Worm (Caenorhabditis elegans) whole organism, L4 larva: ENCODE results near the gene fbxb-106.
A peak's percentile ranks its signal among the peaks of the same experiment; 100 is the strongest.

Experiments
- F37D6.2 ChIP-seq: sonication (generic microtip); optimal IDR thresholded peaks from 2 replicates; lab custom pipeline; 2016; ENCODE audit warnings: mild to moderate bottlenecking, missing genetic modification characterization, missing compliant biosample characterization
- F44E2.7 ChIP-seq: fragments of 200-800 bp; sonication (Bioruptor generic); IDR thresholded peaks from 2 replicates; pipeline ENCODE4 v2.1.2; 2022; ENCODE audit warnings: missing genetic modification characterization, missing compliant biosample characterization
- F49E8.2 ChIP-seq: sonication (generic microtip); optimal IDR thresholded peaks from 2 replicates; lab custom pipeline; 2016; ENCODE audit warnings: missing compliant biosample characterization, mild to moderate bottlenecking, missing genetic modification characterization, borderline replicate concordance
- R02D3.7 ChIP-seq: fragments of 150-350 bp; sonication (generic microtip); optimal IDR thresholded peaks from 3 replicates; lab custom pipeline; 2014; ENCODE audit warnings: missing biosample characterization, missing genetic modification characterization
- Y48G9A.11 ChIP-seq: fragments of 200-800 bp; sonication (Bioruptor generic); IDR thresholded peaks from 2 replicates; pipeline ENCODE4 v1.3.6; 2022; ENCODE audit warnings: missing genetic modification reagents, missing genetic modification characterization, missing compliant biosample characterization
- ZK337.2 ChIP-seq: fragments of 200-800 bp; sonication (Bioruptor generic); IDR thresholded peaks from 2 replicates; pipeline ENCODE4 v1.3.6; 2022; ENCODE audit warnings: missing genetic modification reagents, missing genetic modification characterization, missing compliant biosample characterization
- aly-2 ChIP-seq: sonication (generic microtip); optimal IDR thresholded peaks from 2 replicates; lab custom pipeline; 2018; ENCODE audit warnings: missing biosample characterization, missing genetic modification characterization
- ama-1 ChIP-seq: fragments of 150-350 bp; optimal IDR thresholded peaks from 2 replicates; lab custom pipeline; 2014; ENCODE audit warnings: inconsistent platforms, mixed read lengths
- ceh-62 ChIP-seq: sonication (generic microtip); optimal IDR thresholded peaks from 2 replicates; lab custom pipeline; 2017; ENCODE audit warnings: missing biosample characterization, missing genetic modification characterization
- cey-2 ChIP-seq: sonication (generic microtip); optimal IDR thresholded peaks from 3 replicates; lab custom pipeline; 2017; ENCODE audit warnings: missing genetic modification characterization, mild to moderate bottlenecking, missing compliant biosample characterization, antibody characterized with exemption, borderline replicate concordance; ENCODE audit not compliant: insufficient read depth
- ctbp-1 ChIP-seq: fragments of 200-800 bp; sonication (Bioruptor generic); IDR thresholded peaks from 2 replicates; pipeline ENCODE4 v1.3.6; 2022; ENCODE audit warnings: missing genetic modification reagents, missing genetic modification characterization, missing compliant biosample characterization
- daf-12 ChIP-seq: fragments of 150-350 bp; optimal IDR thresholded peaks from 2 replicates; lab custom pipeline; 2014; ENCODE audit warnings: missing biosample characterization, missing genetic modification reagents, missing genetic modification characterization
- daf-8 ChIP-seq: fragments of 200-800 bp; sonication (Bioruptor generic); IDR thresholded peaks from 2 replicates; pipeline ENCODE4 v1.3.6; 2022; ENCODE audit warnings: missing genetic modification characterization, missing compliant biosample characterization
- dmd-6 ChIP-seq: fragments of 200-800 bp; sonication (Bioruptor generic); IDR thresholded peaks from 2 replicates; pipeline ENCODE4 v1.3.6; 2022; ENCODE audit warnings: missing genetic modification reagents, missing genetic modification characterization, missing compliant biosample characterization
- dpl-1 ChIP-seq: fragments of 150-350 bp; optimal IDR thresholded peaks from 2 replicates; lab custom pipeline; 2014; ENCODE audit warnings: missing biosample characterization, missing genetic modification reagents, missing genetic modification characterization
- dve-1 ChIP-seq: sonication (generic microtip); optimal IDR thresholded peaks from 2 replicates; lab custom pipeline; 2017; ENCODE audit warnings: antibody characterized with exemption, mild to moderate bottlenecking, missing genetic modification characterization, missing compliant biosample characterization; ENCODE audit not compliant: insufficient read depth
- egl-27 ChIP-seq: sonication (generic microtip); optimal IDR thresholded peaks from 3 replicates; lab custom pipeline; 2017; ENCODE audit warnings: missing biosample characterization, missing genetic modification reagents, missing genetic modification characterization
- egl-43 ChIP-seq: fragments of 200-800 bp; sonication (Bioruptor generic); IDR thresholded peaks from 2 replicates; pipeline ENCODE4 v1.3.6; 2022; ENCODE audit warnings: missing genetic modification reagents, missing genetic modification characterization, missing compliant biosample characterization
- fkh-10 ChIP-seq: fragments of 150-350 bp; optimal IDR thresholded peaks from 2 replicates; lab custom pipeline; 2014; ENCODE audit warnings: missing biosample characterization, missing genetic modification reagents, missing genetic modification characterization
- hif-1 ChIP-seq, 2 experiments: sonication (generic microtip); optimal IDR thresholded peaks; 2 replicates each; lab custom pipeline; 2016 to 2017; ENCODE audit warnings: missing compliant biosample characterization in 2 of 2, missing genetic modification characterization in 2 of 2, missing genetic modification reagents in 2 of 2, missing genotype in 2 of 2, mild to moderate bottlenecking in 1 of 2
- hlh-11 ChIP-seq: fragments of 200-800 bp; sonication (Bioruptor generic); optimal IDR thresholded peaks from 2 replicates; lab custom pipeline; 2018; ENCODE audit warnings: mild to moderate bottlenecking, missing genetic modification characterization, missing compliant biosample characterization
- hlh-30 ChIP-seq: sonication (generic microtip); optimal IDR thresholded peaks from 2 replicates; lab custom pipeline; 2017; ENCODE audit warnings: antibody characterized with exemption, mild to moderate bottlenecking, missing genetic modification characterization, missing compliant biosample characterization; ENCODE audit not compliant: insufficient read depth
- jun-1 ChIP-seq: fragments of 150-350 bp; optimal IDR thresholded peaks from 2 replicates; lab custom pipeline; 2014; ENCODE audit warnings: missing biosample characterization, missing genetic modification reagents, missing genetic modification characterization
- lin-1 ChIP-seq: fragments of 200-800 bp; sonication (Bioruptor generic); IDR thresholded peaks from 2 replicates; pipeline ENCODE4 v1.3.6; 2022; ENCODE audit warnings: missing genetic modification reagents, missing genetic modification characterization, missing compliant biosample characterization
- lin-38 ChIP-seq: fragments of 200-800 bp; sonication (Bioruptor generic); IDR thresholded peaks from 2 replicates; pipeline ENCODE4 v1.3.6; 2022; ENCODE audit warnings: missing genetic modification reagents, missing genetic modification characterization, missing compliant biosample characterization
- lin-39 ChIP-seq: fragments of 150-350 bp; optimal IDR thresholded peaks from 2 replicates; lab custom pipeline; 2014; ENCODE audit warnings: missing biosample characterization, missing genetic modification reagents, missing genetic modification characterization
- lir-3 ChIP-seq: sonication (generic microtip); optimal IDR thresholded peaks from 2 replicates; lab custom pipeline; 2016; ENCODE audit warnings: mild to moderate bottlenecking, missing genetic modification characterization, missing compliant biosample characterization
- mep-1 ChIP-seq: fragments of 150-350 bp; sonication (generic microtip); optimal IDR thresholded peaks from 3 replicates; lab custom pipeline; 2014; ENCODE audit warnings: missing biosample characterization, missing genetic modification characterization
- mxl-3 ChIP-seq: fragments of 200-800 bp; sonication (Bioruptor generic); optimal IDR thresholded peaks from 2 replicates; lab custom pipeline; 2018; ENCODE audit warnings: mild to moderate bottlenecking, missing genetic modification characterization, missing compliant biosample characterization
- nhr-102 ChIP-seq: sonication (generic microtip); optimal IDR thresholded peaks from 2 replicates; lab custom pipeline; 2016; ENCODE audit warnings: mild to moderate bottlenecking, missing genetic modification characterization, moderate library complexity, missing compliant biosample characterization
- nhr-11 ChIP-seq: fragments of 150-350 bp; optimal IDR thresholded peaks from 2 replicates; lab custom pipeline; 2014; ENCODE audit warnings: missing biosample characterization, missing genetic modification characterization
- nhr-111 ChIP-seq: fragments of 200-800 bp; sonication (Bioruptor generic); optimal IDR thresholded peaks from 2 replicates; lab custom pipeline; 2018; ENCODE audit warnings: mild to moderate bottlenecking, missing genetic modification characterization, missing compliant biosample characterization
- nhr-237 ChIP-seq: sonication (generic microtip); optimal IDR thresholded peaks from 2 replicates; lab custom pipeline; 2017; ENCODE audit warnings: missing biosample characterization, missing genetic modification characterization
- nhr-28 ChIP-seq: fragments of 150-350 bp; optimal IDR thresholded peaks from 2 replicates; lab custom pipeline; 2014; ENCODE audit warnings: missing biosample characterization, missing genetic modification characterization
- nhr-48 ChIP-seq: sonication (generic microtip); optimal IDR thresholded peaks from 2 replicates; lab custom pipeline; 2016; ENCODE audit warnings: mild to moderate bottlenecking, missing genetic modification characterization, missing compliant biosample characterization
- nhr-76 ChIP-seq: fragments of 150-350 bp; optimal IDR thresholded peaks from 2 replicates; lab custom pipeline; 2014; ENCODE audit warnings: missing biosample characterization, missing genetic modification characterization
- pha-4 ChIP-seq, 2 experiments: fragments of 150-350 bp in 1 of 2; fragments of 200-800 bp in 1 of 2; sonication (Bioruptor generic) in 1 of 2; IDR thresholded peaks in 1 of 2; optimal IDR thresholded peaks in 1 of 2; 2 replicates each; pipeline versions ENCODE4 v1.3.6 to Lab custom; 2014 to 2022; ENCODE audit warnings: missing genetic modification characterization in 2 of 2, missing genetic modification reagents in 2 of 2, missing biosample characterization in 1 of 2, missing compliant biosample characterization in 1 of 2
- php-3 ChIP-seq: fragments of 200-800 bp; sonication (Bioruptor generic); IDR thresholded peaks from 2 replicates; pipeline ENCODE4 v1.3.6; 2022; ENCODE audit warnings: missing genetic modification reagents, missing genetic modification characterization, missing compliant biosample characterization
- pqm-1 ChIP-seq: sonication (generic microtip); optimal IDR thresholded peaks from 2 replicates; lab custom pipeline; 2017; ENCODE audit warnings: missing biosample characterization, missing genetic modification characterization
- saeg-2 ChIP-seq: fragments of 200-800 bp; sonication (Bioruptor generic); IDR thresholded peaks from 2 replicates; pipeline ENCODE4 v1.3.6; 2022; ENCODE audit warnings: missing genetic modification reagents, missing genetic modification characterization, missing compliant biosample characterization
- set-16 ChIP-seq: fragments of 200-800 bp; sonication (Bioruptor generic); IDR thresholded peaks from 2 replicates; pipeline ENCODE4 v1.3.6; 2022; ENCODE audit warnings: missing genetic modification reagents, missing genetic modification characterization, missing compliant biosample characterization
- spr-3 ChIP-seq: fragments of 200-800 bp; sonication (Bioruptor generic); optimal IDR thresholded peaks from 2 replicates; lab custom pipeline; 2018; ENCODE audit warnings: mild to moderate bottlenecking, missing genetic modification characterization, missing compliant biosample characterization
- tra-1 ChIP-seq: fragments of 200-800 bp; sonication (Bioruptor generic); IDR thresholded peaks from 2 replicates; pipeline ENCODE4 v1.3.6; 2022; ENCODE audit warnings: missing genetic modification reagents, missing genetic modification characterization, missing compliant biosample characterization
- unc-62 ChIP-seq, 3 experiments: fragments of 150-350 bp in 1 of 3; sonication (generic microtip); optimal IDR thresholded peaks in 2 of 3; peaks in 1 of 3; 1 replicate in 1 of 3; 2 replicates in 2 of 3; lab custom pipeline; 2014 to 2017; ENCODE audit warnings: missing biosample characterization in 3 of 3, missing genetic modification characterization in 3 of 3, missing genetic modification reagents in 3 of 3, missing genotype in 1 of 3
- zag-1 ChIP-seq: fragments of 150-350 bp; optimal IDR thresholded peaks from 2 replicates; lab custom pipeline; 2014; ENCODE audit warnings: missing biosample characterization, missing genetic modification characterization
- zip-11 ChIP-seq: fragments of 200-800 bp; sonication (Bioruptor generic); IDR thresholded peaks from 2 replicates; pipeline ENCODE4 v1.3.6; 2022; ENCODE audit warnings: missing genetic modification characterization, missing compliant biosample characterization
- zip-2 ChIP-seq: fragments of 150-350 bp; optimal IDR thresholded peaks from 2 replicates; lab custom pipeline; 2014; ENCODE audit warnings: missing biosample characterization, missing genetic modification characterization

fbxb-106 gene

DNA sequence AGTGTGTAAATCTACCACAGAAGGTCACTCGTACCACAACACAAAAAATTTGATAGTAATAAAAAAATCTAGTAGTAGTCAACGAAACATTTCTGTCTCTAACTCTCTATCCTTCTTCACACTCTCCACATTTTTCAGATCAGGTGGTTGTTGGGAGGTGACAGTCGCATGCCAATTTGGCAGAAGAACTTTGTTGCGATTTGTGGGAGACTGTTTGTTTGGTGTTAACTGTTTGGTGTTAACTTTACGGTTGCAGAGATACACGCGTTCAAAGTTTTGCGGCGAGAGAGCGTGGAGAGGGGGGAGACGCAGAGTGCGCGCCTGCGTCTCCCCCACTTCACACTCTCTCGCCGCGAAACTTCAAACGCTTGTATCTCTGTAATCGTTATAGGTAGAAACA lies 42.7 kb downstream of the fbxb-106 start:
- TF ChIP-seq nhr-111 (no peak), set-16 (GFP tag; lab: Robert Waterston, UW) (peak; percentile 26; the same call in 1 of the 2 replicates), nhr-76 (tag; lab: Kevin White, UChicago) (no peak), hlh-11 (peak; percentile 37), lin-39 (no peak), dmd-6 (GFP tag; lab: Robert Waterston, UW) (peak; percentile 85), R02D3.7 (tag; lab: Kevin White, UChicago) (no peak), ctbp-1 (GFP tag; lab: Robert Waterston, UW) (no peak), zip-2 (tag; lab: Kevin White, UChicago) (no peak), nhr-48 (tag; lab: Kevin White, UChicago) (peak; percentile 75), hlh-30 (tag; lab: Kevin White, UChicago) (peak; percentile 80), F37D6.2 (tag; lab: Kevin White, UChicago) (no peak), zag-1 (tag; lab: Kevin White, UChicago) (no peak), fkh-10 (GFP tag; lab: Kevin White, UChicago) (no peak), dve-1 (tag; lab: Kevin White, UChicago) (peak; percentile 79), jun-1 (tag; lab: Kevin White, UChicago) (no peak), hif-1 (tag; optimal IDR thresholded peaks at IDR 0.05; lab: Kevin White, UChicago) (no peak), nhr-237 (tag; lab: Kevin White, UChicago) (no peak), egl-43 (no peak), ama-1 (no peak), mep-1 (no peak), lin-38 (no peak), pqm-1 (tag; lab: Kevin White, UChicago) (no peak), nhr-28 (tag; lab: Kevin White, UChicago) (peak; percentile 32), saeg-2 (GFP tag; lab: Robert Waterston, UW) (no peak), F44E2.7 (no peak), aly-2 (no peak), ceh-62 (tag; lab: Kevin White, UChicago) (no peak), unc-62 (GFP tag; optimal IDR thresholded peaks at IDR 0.05 in 1 of 2; lab: Kevin White, UChicago) (no peak), unc-62 (tag; optimal IDR thresholded peaks at IDR 0.05; lab: Kevin White, UChicago) (no peak), mxl-3 (no peak), zip-11 (no peak), php-3 (GFP tag; lab: Robert Waterston, UW) (0 out of 2 replicates have a peak, but pooled peaks have one; percentile 15), spr-3 (GFP tag; lab: Kevin White, UChicago) (no peak), Y48G9A.11 (GFP tag; lab: Robert Waterston, UW) (no peak), egl-27 (tag; lab: Kevin White, UChicago) (no peak), cey-2 (tag; lab: Kevin White, UChicago) (no peak), lin-1 (GFP tag; lab: Robert Waterston, UW) (0 out of 2 replicates have a peak, but pooled peaks have one; percentile 22), daf-8 (GFP tag; lab: Robert Waterston, UW) (no peak), ZK337.2 (no peak), dpl-1 (GFP tag; lab: Kevin White, UChicago) (no peak), lir-3 (tag; lab: Kevin White, UChicago) (no peak), tra-1 (GFP tag; lab: Robert Waterston, UW) (peak; percentile 64; the same call in 1 of the 2 replicates), pha-4 (GFP tag; IDR thresholded peaks at IDR 0.05; lab: Robert Waterston, UW) (0 out of 2 replicates have a peak, but pooled peaks have one; percentile 52), pha-4 (tag; optimal IDR thresholded peaks at IDR 0.05; lab: Kevin White, UChicago) (no peak), F49E8.2 (no peak), nhr-102 (tag; lab: Kevin White, UChicago) (no peak), nhr-11 (tag; lab: Kevin White, UChicago) (no peak), daf-12 (tag; lab: Kevin White, UChicago) (no peak)
